Worm (Caenorhabditis elegans): ENCODE measurements around the gene C28H8.2.

Gene C28H8.2

DNA sequence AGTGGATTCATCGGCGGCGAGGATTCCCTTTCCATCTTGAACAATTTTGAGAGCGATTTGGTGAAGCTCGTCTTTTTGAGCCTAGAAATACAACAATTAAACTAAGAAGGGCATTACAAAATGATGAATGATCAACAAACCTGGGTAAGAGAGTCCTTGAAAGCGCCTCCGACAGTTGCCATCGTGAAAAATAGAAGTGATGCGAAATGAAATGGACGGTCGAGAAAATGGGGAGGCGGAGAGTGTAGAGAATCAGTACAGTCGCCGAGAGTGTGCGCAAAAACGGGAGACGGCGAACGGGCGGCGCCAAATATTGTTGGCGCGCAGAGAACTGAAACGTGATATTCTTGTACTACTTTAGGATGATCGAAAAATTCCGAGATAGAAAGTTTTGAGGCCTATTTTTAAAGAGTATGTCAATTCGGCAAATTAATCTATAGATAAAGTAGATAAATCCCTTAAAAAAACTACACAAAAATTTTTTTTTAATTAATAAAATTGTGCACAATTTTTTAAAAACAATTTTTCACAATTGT lies 43.9 kb upstream of the C28H8.2 start, which contains the start of gene aldo-2:
aldo-2 (minus strand) TSS at position 486 of the 536 bp plus-strand sequence.
- peak; percentile 40; the same call in 1 of the 2 replicates for TF ChIP-seq madf-9 (GFP tag; conservative IDR thresholded peaks at IDR 0.05)
- no peak for TF ChIP-seq snpc-1.2 (GFP tag; IDR thresholded peaks at IDR 0.05)
- peak; percentile 63 for TF ChIP-seq unc-130 (GFP tag; optimal IDR thresholded peaks at IDR 0.05)
- no peak for TF ChIP-seq F10B5.3 (tag; optimal IDR thresholded peaks at IDR 0.05)
- no peak for TF ChIP-seq Y75B8A.6 (GFP tag; IDR thresholded peaks at IDR 0.05)
- peak; percentile 97 for TF ChIP-seq ama-1 (optimal IDR thresholded peaks at IDR 0.05)
- TF ChIP-seq nhr-10 (tag; optimal IDR thresholded peaks at IDR 0.05) = no peak
- no peak for TF ChIP-seq duxl-1 (tag; optimal IDR thresholded peaks at IDR 0.05; ENCODE audit: poor library complexity)
- TF ChIP-seq rbr-2 (tag; optimal IDR thresholded peaks at IDR 0.05) = no peak
- no peak for TF ChIP-seq nhr-76 (tag; optimal IDR thresholded peaks at IDR 0.05)
- TF ChIP-seq mep-1 (tag; optimal IDR thresholded peaks at IDR 0.05) = peak; percentile 46
- 0 out of 2 replicates have a peak, but pooled peaks have one; percentile 27 for TF ChIP-seq lim-7 (GFP tag; IDR thresholded peaks at IDR 0.05)
- peak; percentile 37; the same call in 1 of the 2 replicates for TF ChIP-seq Y48G9A.11 (GFP tag; IDR thresholded peaks at IDR 0.05)
- TF ChIP-seq lin-13 (GFP tag; optimal IDR thresholded peaks at IDR 0.05) = peak; percentile 32
- peak; percentile 59; the same call in 1 of the 2 replicates for TF ChIP-seq egl-43 (GFP tag; IDR thresholded peaks at IDR 0.05)
- TF ChIP-seq mdl-1 (tag; optimal IDR thresholded peaks at IDR 0.05) = peak in 1 of 2 experiments; percentile 21
- TF ChIP-seq nhr-77 (tag; optimal IDR thresholded peaks at IDR 0.05) = no peak
- TF ChIP-seq R02D3.7 (tag; optimal IDR thresholded peaks at IDR 0.05) = no peak
- no peak for TF ChIP-seq ZK546.5 (tag; optimal IDR thresholded peaks at IDR 0.05)
- peak in 1 of 2 experiments; percentile 96 for TF ChIP-seq unc-62 (GFP tag; optimal IDR thresholded peaks at IDR 0.05 in 1 of 2)
- TF ChIP-seq unc-62 (tag; optimal IDR thresholded peaks at IDR 0.05) = no peak
- no peak for TF ChIP-seq jun-1 (tag; optimal IDR thresholded peaks at IDR 0.05)
- no peak for TF ChIP-seq hmg-1.1 (GFP tag; IDR thresholded peaks at IDR 0.05)
- no peak for TF ChIP-seq T26A8.4 (GFP tag; IDR thresholded peaks at IDR 0.05)
- TF ChIP-seq nhr-28 (tag; optimal IDR thresholded peaks at IDR 0.05) = peak; percentile 7
- no peak for TF ChIP-seq nhr-41 (GFP tag; IDR thresholded peaks at IDR 0.05)
- TF ChIP-seq dpl-1 (GFP tag; optimal IDR thresholded peaks at IDR 0.05) = peak; percentile 28
- peak; percentile 12 for TF ChIP-seq mes-2 (tag; optimal IDR thresholded peaks at IDR 0.05; ENCODE audit: poor library complexity, severe bottlenecking)
- no peak for TF ChIP-seq Y105C5A.15 (GFP tag; IDR thresholded peaks at IDR 0.05)
- TF ChIP-seq dmd-6 (GFP tag; IDR thresholded peaks at IDR 0.05) = peak; percentile 13; the same call in 1 of the 2 replicates
- TF ChIP-seq dve-1 (tag; optimal IDR thresholded peaks at IDR 0.05; ENCODE audit: insufficient read depth) = peak; percentile 12
- 0 out of 2 replicates have a peak, but pooled peaks have one; percentile 11 for TF ChIP-seq tra-1 (GFP tag; IDR thresholded peaks at IDR 0.05)
- peak; percentile 76 for TF ChIP-seq lin-38 (GFP tag; IDR thresholded peaks at IDR 0.05)
- TF ChIP-seq spr-1 (tag; optimal IDR thresholded peaks at IDR 0.05) = no peak
- peak in 1 of 2 experiments; percentile 56 for TF ChIP-seq hif-1 (tag; optimal IDR thresholded peaks at IDR 0.05)
- TF ChIP-seq F44E2.7 (GFP tag; IDR thresholded peaks at IDR 0.05) = no peak
- TF ChIP-seq zag-1 (tag; optimal IDR thresholded peaks at IDR 0.05) = no peak
- no peak for TF ChIP-seq lin-1 (GFP tag; IDR thresholded peaks at IDR 0.05)
- TF ChIP-seq dmd-8 (GFP tag; IDR thresholded peaks at IDR 0.05) = no peak
- TF ChIP-seq ZK337.2 (GFP tag; IDR thresholded peaks at IDR 0.05) = 0 out of 2 replicates have a peak, but pooled peaks have one; percentile 19
- no peak for TF ChIP-seq dmd-9 (GFP tag; IDR thresholded peaks at IDR 0.05)
- TF ChIP-seq hlh-11 (tag; optimal IDR thresholded peaks at IDR 0.05) = peak; percentile 32
- TF ChIP-seq hlh-30 (tag; optimal IDR thresholded peaks at IDR 0.05; ENCODE audit: insufficient read depth) = peak; percentile 36
- peak; percentile 43 for TF ChIP-seq mxl-3 (GFP tag; optimal IDR thresholded peaks at IDR 0.05)
- no peak for TF ChIP-seq mxl-2 (GFP tag; conservative IDR thresholded peaks at IDR 0.05)
- no peak for TF ChIP-seq set-16 (GFP tag; IDR thresholded peaks at IDR 0.05)
